Fruit fly (Drosophila melanogaster) Kc167 (cell line): Measurements from ENCODE around the gene CG17139.

Experiments used
- Myc ChIP-seq: fragments of >200 bp; optimal IDR thresholded peaks from 2 replicates; lab custom pipeline; 2017; ENCODE audit warnings: missing external identifiers
- h ChIP-seq: fragments of >200 bp; optimal IDR thresholded peaks from 3 replicates; lab custom pipeline; 2018; ENCODE audit warnings: missing external identifiers
- psq ChIP-seq: fragments of >200 bp; optimal IDR thresholded peaks from 2 replicates; lab custom pipeline; 2017; ENCODE audit warnings: missing external identifiers
- ttk ChIP-seq: sonication (Bioruptor generic); optimal IDR thresholded peaks from 2 replicates; lab custom pipeline; 2017; ENCODE audit warnings: missing external identifiers

dm6 chr2L:10795731-10796130 is 49.7 kb downstream of the CG17139 start:
- TF ChIP-seq psq, result no peak
- TF ChIP-seq ttk (lab: Kevin White, UChicago), result no peak
- TF ChIP-seq h, result no peak
- TF ChIP-seq Myc (lab: Kevin White, UChicago), result no peak
